Worm (Caenorhabditis elegans) whole organism, early embryonic: Measurements from ENCODE around the gene F11G11.13.

Experiments
- B0310.2 ChIP-seq: sonication (generic microtip); optimal IDR thresholded peaks from 2 replicates; lab custom pipeline; 2016; ENCODE audit warnings: mild to moderate bottlenecking, missing genetic modification characterization, missing compliant biosample characterization
- ama-1 ChIP-seq: fragments of 150-350 bp; optimal IDR thresholded peaks from 2 replicates; lab custom pipeline; 2014
- ceh-13 ChIP-seq: fragments of 200-800 bp; sonication (Bioruptor generic); optimal IDR thresholded peaks from 2 replicates; lab custom pipeline; 2018; ENCODE audit warnings: mild to moderate bottlenecking, missing genetic modification characterization, missing compliant biosample characterization
- ceh-36 ChIP-seq: sonication (generic microtip); optimal IDR thresholded peaks from 2 replicates; lab custom pipeline; 2016; ENCODE audit warnings: missing genetic modification characterization, inconsistent platforms, missing compliant biosample characterization
- flt-1 ChIP-seq: fragments of 200-800 bp; sonication (Bioruptor generic); IDR thresholded peaks from 2 replicates; pipeline ENCODE4 v1.3.6; 2022; ENCODE audit warnings: missing genetic modification characterization, missing compliant biosample characterization
- hmbx-1 ChIP-seq: sonication (generic microtip); optimal IDR thresholded peaks from 2 replicates; lab custom pipeline; 2016; ENCODE audit warnings: mild to moderate bottlenecking, missing genetic modification characterization, missing compliant biosample characterization
- hnd-1 ChIP-seq: sonication (generic microtip); optimal IDR thresholded peaks from 2 replicates; lab custom pipeline; 2016; ENCODE audit warnings: missing genetic modification characterization, missing compliant biosample characterization
- sea-1 ChIP-seq: fragments of 200-800 bp; sonication (Bioruptor generic); conservative IDR thresholded peaks from 2 replicates; pipeline ENCODE4 v1.3.6; 2022; ENCODE audit warnings: missing genetic modification characterization, missing compliant biosample characterization

DNA sequence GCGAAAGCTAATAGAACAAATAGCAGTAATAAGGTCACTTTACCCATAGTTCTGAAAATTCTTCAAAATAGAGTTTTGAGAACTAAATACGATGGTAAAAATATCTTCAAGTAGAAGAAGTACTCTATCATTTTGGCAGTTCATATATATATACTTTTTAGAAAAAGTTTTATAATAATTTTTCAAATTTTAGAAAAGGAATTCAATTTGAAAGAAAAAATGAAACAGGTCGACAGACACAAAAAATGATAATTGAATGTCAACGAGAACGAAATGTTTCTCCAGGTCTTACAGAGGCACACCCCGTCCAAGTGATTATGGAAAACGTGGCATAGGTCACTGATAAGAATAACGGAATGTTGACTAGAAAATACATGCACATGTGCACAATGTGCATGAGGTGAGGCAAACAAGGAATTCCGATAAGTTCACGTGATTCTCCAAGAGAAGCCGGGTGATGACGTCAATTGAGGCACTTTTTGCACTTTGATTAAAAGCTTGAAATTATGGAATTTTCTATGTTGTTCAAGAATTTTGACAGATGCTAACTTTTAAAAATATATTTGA is 49.3 kb upstream of the F11G11.13 start, which contains the start of gene aagr-2:
- no peak for TF ChIP-seq ceh-13
- no peak for TF ChIP-seq ceh-36 (tag; lab: Kevin White, UChicago)
- TF ChIP-seq flt-1 (GFP tag; lab: Robert Waterston, UW), result no peak
- TF ChIP-seq B0310.2, result no peak
- TF ChIP-seq ama-1 (lab: Kevin White, UChicago), result no peak
- no peak for TF ChIP-seq hmbx-1 (tag; lab: Kevin White, UChicago)
- TF ChIP-seq sea-1 (GFP tag; lab: Robert Waterston, UW), result no peak
- TF ChIP-seq hnd-1 (tag; lab: Kevin White, UChicago), result no peak
